5 worm cellular contexts compared by ENCODE assay signal in the genomic region with DNA sequence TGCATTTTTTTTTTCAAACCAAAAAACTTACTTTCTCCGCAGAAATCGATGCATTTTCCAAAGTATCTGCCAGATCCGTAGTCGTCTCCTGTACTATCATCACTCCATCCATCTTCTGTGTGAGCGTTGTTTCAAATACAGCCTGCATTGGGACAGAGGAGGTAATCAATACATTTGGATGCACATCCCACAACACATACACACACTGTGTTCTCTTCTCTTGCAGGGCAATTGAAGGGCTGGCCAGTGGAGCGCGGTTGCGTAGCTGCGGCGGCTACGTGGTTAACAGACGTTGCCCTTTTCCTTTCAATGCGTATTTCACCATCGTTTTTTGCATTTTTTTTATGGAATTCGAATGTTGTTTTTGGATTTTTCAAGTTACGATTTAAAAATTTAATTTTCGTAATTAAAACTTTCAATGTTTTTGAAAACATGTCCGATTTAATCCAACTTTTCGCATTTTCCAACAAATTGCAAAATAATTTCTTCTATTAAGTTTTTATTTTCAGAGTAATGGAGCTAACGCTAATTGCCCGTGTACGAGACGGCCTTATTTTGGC.
TF ChIP-seq lines count a peak whose summit lies in the region.

Gene stau-1 (minus strand): TSS at position 248 of the 560 bp plus-strand sequence.
Gene sec-22 (plus strand): TSS at position 510 of the 560 bp plus-strand sequence.

TF ChIP-seq in whole organism, L1 larva, 84 proteins besides CTCF, POLR2A, EP300 and RAD21 (continues in another document):
- TF ChIP-seq vab-15 (tag; optimal IDR thresholded peaks at IDR 0.05; lab: Kevin White, UChicago) (peak; percentile 33), dpl-1 (GFP tag; optimal IDR thresholded peaks at IDR 0.05; lab: Kevin White, UChicago) (peak in 2 of 3 experiments; percentile 3 to 33), nhr-20 (tag; optimal IDR thresholded peaks at IDR 0.05; lab: Kevin White, UChicago) (no peak), snpc-4 (tag; optimal IDR thresholded peaks at IDR 0.05; lab: Kevin White, UChicago) (no peak), irx-1 (tag; optimal IDR thresholded peaks at IDR 0.05; lab: Kevin White, UChicago) (no peak), pqm-1 (tag; optimal IDR thresholded peaks at IDR 0.05; lab: Kevin White, UChicago) (no peak), unc-98 (GFP tag; IDR thresholded peaks at IDR 0.05; lab: Robert Waterston, UW) (no peak), pag-3 (tag; optimal IDR thresholded peaks at IDR 0.05; lab: Kevin White, UChicago; ENCODE audit: borderline replicate concordance, insufficient read depth) (no peak), C04F5.9 (tag; optimal IDR thresholded peaks at IDR 0.05; lab: Kevin White, UChicago) (no peak), mdl-1 (tag; optimal IDR thresholded peaks at IDR 0.05; lab: Kevin White, UChicago) (no peak), unc-130 (tag; optimal IDR thresholded peaks at IDR 0.05; lab: Kevin White, UChicago) (no peak), aha-1 (tag; optimal IDR thresholded peaks at IDR 0.05; lab: Kevin White, UChicago) (no peak), ztf-4 (tag; optimal IDR thresholded peaks at IDR 0.05; lab: Kevin White, UChicago) (no peak), fos-1 (tag; optimal IDR thresholded peaks at IDR 0.05; lab: Kevin White, UChicago) (no peak), lin-13 (GFP tag; optimal IDR thresholded peaks at IDR 0.05; lab: Kevin White, UChicago) (no peak), ceh-90 (tag; optimal IDR thresholded peaks at IDR 0.05; lab: Kevin White, UChicago) (no peak), lin-39 (tag; optimal IDR thresholded peaks at IDR 0.05; lab: Kevin White, UChicago) (no peak)

TF ChIP-seq in whole organism, L3 larva, 47 proteins besides CTCF, POLR2A, EP300 and RAD21 (continues in another document):
- no peak for TF ChIP-seq nhr-237 (tag; optimal IDR thresholded peaks at IDR 0.05; lab: Kevin White, UChicago)
- TF ChIP-seq skn-1 (tag; optimal IDR thresholded peaks at IDR 0.05; lab: Kevin White, UChicago) = no peak
- TF ChIP-seq ceh-82 (tag; optimal IDR thresholded peaks at IDR 0.05; lab: Kevin White, UChicago) = no peak
- peak; percentile 60 for TF ChIP-seq lin-39 (tag; optimal IDR thresholded peaks at IDR 0.05; lab: Kevin White, UChicago)
- no peak for TF ChIP-seq nhr-23 (tag; optimal IDR thresholded peaks at IDR 0.05; lab: Kevin White, UChicago)
- no peak for TF ChIP-seq ztf-4 (tag; optimal IDR thresholded peaks at IDR 0.05; lab: Kevin White, UChicago)
- no peak for TF ChIP-seq egl-27 (tag; optimal IDR thresholded peaks at IDR 0.05; lab: Kevin White, UChicago)
- TF ChIP-seq sea-2 (GFP tag; optimal IDR thresholded peaks at IDR 0.05; lab: Kevin White, UChicago) = no peak
- no peak for TF ChIP-seq egl-5 (tag; optimal IDR thresholded peaks at IDR 0.05; lab: Kevin White, UChicago)
- no peak for TF ChIP-seq ceh-16 (tag; optimal IDR thresholded peaks at IDR 0.05; lab: Kevin White, UChicago)
- no peak for TF ChIP-seq nhr-77 (tag; optimal IDR thresholded peaks at IDR 0.05; lab: Kevin White, UChicago)
- TF ChIP-seq lin-15B (tag; optimal IDR thresholded peaks at IDR 0.05; lab: Kevin White, UChicago) = peak; percentile 58
- TF ChIP-seq hmg-11 (tag; optimal IDR thresholded peaks at IDR 0.05; lab: Kevin White, UChicago) = peak; percentile 64
- TF ChIP-seq fkh-2 (tag; optimal IDR thresholded peaks at IDR 0.05; lab: Kevin White, UChicago) = no peak
- peak; percentile 66 for TF ChIP-seq nfya-1 (tag; optimal IDR thresholded peaks at IDR 0.05; lab: Kevin White, UChicago; ENCODE audit: insufficient read depth)
- no peak for TF ChIP-seq ZK546.5 (tag; optimal IDR thresholded peaks at IDR 0.05; lab: Kevin White, UChicago)
- TF ChIP-seq mml-1 (tag; optimal IDR thresholded peaks at IDR 0.05; lab: Kevin White, UChicago) = no peak
- peak; percentile 51 for TF ChIP-seq snpc-4 (tag; optimal IDR thresholded peaks at IDR 0.05; lab: Kevin White, UChicago)

TF ChIP-seq in whole organism, early embryonic, 17 proteins besides CTCF, POLR2A, EP300 and RAD21:
- TF ChIP-seq hmg-4 (GFP tag; optimal IDR thresholded peaks at IDR 0.05; lab: Kevin White, UChicago) (peak; percentile 48), ceh-13 (GFP tag; optimal IDR thresholded peaks at IDR 0.05; lab: Kevin White, UChicago) (no peak), F13C5.2 (tag; optimal IDR thresholded peaks at IDR 0.05; lab: Kevin White, UChicago) (peak; percentile 53), aly-1 (tag; optimal IDR thresholded peaks at IDR 0.05; lab: Kevin White, UChicago) (no peak)

TF ChIP-seq in whole organism, midembryonic, 9 proteins besides CTCF, POLR2A, EP300 and RAD21:
- TF ChIP-seq med-1 (GFP tag; optimal IDR thresholded peaks at IDR 0.05; lab: Kevin White, UChicago; ENCODE audit: insufficient read depth) (no peak), ref-1 (GFP tag; conservative IDR thresholded peaks at IDR 0.05; lab: Robert Waterston, UW) (no peak), cog-1 (tag; optimal IDR thresholded peaks at IDR 0.05; lab: Kevin White, UChicago) (no peak), ztf-23 (GFP tag; IDR thresholded peaks at IDR 0.05; lab: Robert Waterston, UW) (no peak), tab-1 (GFP tag; IDR thresholded peaks at IDR 0.05; lab: Robert Waterston, UW) (0 out of 2 replicates have a peak, but pooled peaks have one; percentile 33), T22C8.4 (GFP tag; IDR thresholded peaks at IDR 0.05; lab: Robert Waterston, UW) (peak; percentile 39; the same call in 1 of the 2 replicates), klf-2 (GFP tag; conservative IDR thresholded peaks at IDR 0.05; lab: Robert Waterston, UW) (no peak), flt-1 (GFP tag; IDR thresholded peaks at IDR 0.05; lab: Robert Waterston, UW) (0 out of 2 replicates have a peak, but pooled peaks have one; percentile 37), ztf-29 (GFP tag; IDR thresholded peaks at IDR 0.05; lab: Robert Waterston, UW) (no peak)

TF ChIP-seq in whole organism, young adult, 124 proteins besides CTCF, POLR2A, EP300 and RAD21:
- TF ChIP-seq K12H6.12 (tag; optimal IDR thresholded peaks at IDR 0.05; lab: Kevin White, UChicago) = no peak
- TF ChIP-seq snpc-4 (GFP tag; optimal IDR thresholded peaks at IDR 0.05; lab: Kevin White, UChicago) = no peak
- TF ChIP-seq snpc-4 (tag; optimal IDR thresholded peaks at IDR 0.05; lab: Kevin White, UChicago) = peak in 1 of 4 experiments; percentile 23
- TF ChIP-seq mcd-1 (GFP tag; IDR thresholded peaks at IDR 0.05; lab: Robert Waterston, UW) = peak; percentile 66; the same call in 1 of the 2 replicates
- no peak for TF ChIP-seq athp-1 (tag; optimal IDR thresholded peaks at IDR 0.05; lab: Kevin White, UChicago)
- peak; percentile 44 for TF ChIP-seq attf-5 (GFP tag; optimal IDR thresholded peaks at IDR 0.05; lab: Kevin White, UChicago)
- 0 out of 2 replicates have a peak, but pooled peaks have one; percentile 29 for TF ChIP-seq cebp-1 (GFP tag; IDR thresholded peaks at IDR 0.05; lab: Robert Waterston, UW)
- peak; percentile 52 for TF ChIP-seq cebp-1 (tag; optimal IDR thresholded peaks at IDR 0.05; lab: Kevin White, UChicago)
- TF ChIP-seq mel-28 (tag; optimal IDR thresholded peaks at IDR 0.05; lab: Kevin White, UChicago; ENCODE audit: borderline replicate concordance) = no peak
- TF ChIP-seq F10E7.11 (tag; optimal IDR thresholded peaks at IDR 0.05; lab: Kevin White, UChicago) = no peak
- TF ChIP-seq dox-1 (GFP tag; IDR thresholded peaks at IDR 0.05; lab: Robert Waterston, UW) = no peak; the same call in 1 of the 2 replicates
- TF ChIP-seq hmg-1.2 (GFP tag; IDR thresholded peaks at IDR 0.05; lab: Robert Waterston, UW) = peak; percentile 27; the same call in 1 of the 2 replicates
- peak; percentile 55 to 83 for TF ChIP-seq let-607 (tag; optimal IDR thresholded peaks at IDR 0.05; lab: Kevin White, UChicago)
- peak; percentile 14 for TF ChIP-seq ceh-27 (GFP tag; optimal IDR thresholded peaks at IDR 0.05; lab: Kevin White, UChicago)
- no peak for TF ChIP-seq zim-3 (tag; optimal IDR thresholded peaks at IDR 0.05; lab: Kevin White, UChicago)
- TF ChIP-seq nhr-80 (tag; optimal IDR thresholded peaks at IDR 0.05; lab: Kevin White, UChicago) = peak; percentile 38

Comparison
In these comparisons a context has a peak if more than half of its experiments do, and no peak if none do; other contexts are left out.
1. Of the 8 proteins assayed by ChIP-seq in both whole organism, young adult and whole organism, L1 larva: peak only in whole organism, young adult: none; only in whole organism, L1 larva: dpl-1 and lin-35; in both: none; in neither: 4; mixed calls (peak in some experiments, not most) for 2.